Fruit fly (Drosophila melanogaster): ENCODE measurements around the gene CG14556.
A peak's percentile ranks its signal among the peaks of the same experiment; 100 is the strongest.

Gene CG14556

dm6 chr3R:26121108-26121507, 5.4 kb upstream of the CG14556 start (continued):
- TF ChIP-seq Hand (GFP tag; optimal IDR thresholded peaks at IDR 0.05) (no peak), Pdp1 (GFP tag; optimal IDR thresholded peaks at IDR 0.05) (peak; percentile 10 to 42), CG18262 (tag; optimal IDR thresholded peaks at IDR 0.05) (no peak), schlank (tag; optimal IDR thresholded peaks at IDR 0.05) (peak; percentile 66), NfI (GFP tag; optimal IDR thresholded peaks at IDR 0.05) (peak; percentile 16), CG11504 (tag; optimal IDR thresholded peaks at IDR 0.05) (peak; percentile 46), D19A (tag; optimal IDR thresholded peaks at IDR 0.05) (peak; percentile 63), CG7556 (GFP tag; optimal IDR thresholded peaks at IDR 0.05) (peak; percentile 43), Fer3 (tag; optimal IDR thresholded peaks at IDR 0.05) (peak; percentile 48), gfzf (GFP tag; optimal IDR thresholded peaks at IDR 0.05) (no peak), pho (GFP tag; optimal IDR thresholded peaks at IDR 0.05) (peak; percentile 54), CG30403 (GFP tag; optimal IDR thresholded peaks at IDR 0.05) (peak; percentile 23), Hr78 (GFP tag; optimal IDR thresholded peaks at IDR 0.05) (no peak), CG2678 (tag; optimal IDR thresholded peaks at IDR 0.05) (peak; percentile 69), Rfx (GFP tag; IDR thresholded peaks at IDR 0.05) (peak; percentile 68), zfh2 (GFP tag; optimal IDR thresholded peaks at IDR 0.05) (peak; percentile 47), CG6854 (GFP tag; optimal IDR thresholded peaks at IDR 0.05) (peak; percentile 50), CoRest (tag; optimal IDR thresholded peaks at IDR 0.05) (peak; percentile 58), CG12659 (GFP tag; optimal IDR thresholded peaks at IDR 0.05) (peak; percentile 36), cas (GFP tag; IDR thresholded peaks at IDR 0.05) (no peak), CG10147 (GFP tag; optimal IDR thresholded peaks at IDR 0.05) (peak; percentile 24), slbo (GFP tag; IDR thresholded peaks at IDR 0.05) (peak; percentile 68), Scr (GFP tag; IDR thresholded peaks at IDR 0.05; ENCODE audit: partially characterized antibody) (no peak), CG8924 (tag; optimal IDR thresholded peaks at IDR 0.05) (peak; percentile 8), gro (GFP tag; optimal IDR thresholded peaks at IDR 0.05) (peak; percentile 61), gem (tag; optimal IDR thresholded peaks at IDR 0.05) (peak; percentile 63), CG9817 (tag; optimal IDR thresholded peaks at IDR 0.05) (peak; percentile 48), CG1647 (GFP tag; optimal IDR thresholded peaks at IDR 0.05) (peak; percentile 17), vfl (GFP tag; optimal IDR thresholded peaks at IDR 0.05) (peak; percentile 5), CG14667 (GFP tag; IDR thresholded peaks at IDR 0.05) (no peak), CG32532 (GFP tag; IDR thresholded peaks at IDR 0.05) (peak; percentile 67), sima (GFP tag; optimal IDR thresholded peaks at IDR 0.05) (no peak), Max (GFP tag; optimal IDR thresholded peaks at IDR 0.05) (peak; percentile 27), wdn (GFP tag; IDR thresholded peaks at IDR 0.05) (peak; percentile 52; the same call in 1 of the 2 replicates), Ptx1 (GFP tag; IDR thresholded peaks at IDR 0.05) (peak; percentile 48), Dek (tag; optimal IDR thresholded peaks at IDR 0.05) (peak; percentile 53), CG7928 (GFP tag; optimal IDR thresholded peaks at IDR 0.05) (no peak), CG18619 (GFP tag; optimal IDR thresholded peaks at IDR 0.05) (peak; percentile 11), CG1832 (GFP tag; optimal IDR thresholded peaks at IDR 0.05) (no peak), pita (GFP tag; optimal IDR thresholded peaks at IDR 0.05) (no peak), lilli (GFP tag; optimal IDR thresholded peaks at IDR 0.05) (peak; percentile 60), Meics (GFP tag; optimal IDR thresholded peaks at IDR 0.05) (peak; percentile 56), dan (GFP tag; IDR thresholded peaks at IDR 0.05) (no peak), dpn (GFP tag; optimal IDR thresholded peaks at IDR 0.05) (peak in 1 of 2 experiments; percentile 21), Spps (tag; optimal IDR thresholded peaks at IDR 0.05) (no peak), al (GFP tag; IDR thresholded peaks at IDR 0.05) (peak; percentile 17; the same call in 1 of the 2 replicates), chif (GFP tag; optimal IDR thresholded peaks at IDR 0.05) (peak in 1 of 2 experiments; percentile 35), CG10209 (GFP tag; optimal IDR thresholded peaks at IDR 0.05) (peak; percentile 28), CG2712 (tag; optimal IDR thresholded peaks at IDR 0.05) (peak; percentile 3), ERR (GFP tag; optimal IDR thresholded peaks at IDR 0.05) (peak; percentile 11)

All from whole organism, embryonic.